Worm (Caenorhabditis elegans): ENCODE data around the gene R08C7.5.
A peak's percentile ranks its signal among the peaks of the same experiment; 100 is the strongest.

The R08C7.5 gene

DNA sequence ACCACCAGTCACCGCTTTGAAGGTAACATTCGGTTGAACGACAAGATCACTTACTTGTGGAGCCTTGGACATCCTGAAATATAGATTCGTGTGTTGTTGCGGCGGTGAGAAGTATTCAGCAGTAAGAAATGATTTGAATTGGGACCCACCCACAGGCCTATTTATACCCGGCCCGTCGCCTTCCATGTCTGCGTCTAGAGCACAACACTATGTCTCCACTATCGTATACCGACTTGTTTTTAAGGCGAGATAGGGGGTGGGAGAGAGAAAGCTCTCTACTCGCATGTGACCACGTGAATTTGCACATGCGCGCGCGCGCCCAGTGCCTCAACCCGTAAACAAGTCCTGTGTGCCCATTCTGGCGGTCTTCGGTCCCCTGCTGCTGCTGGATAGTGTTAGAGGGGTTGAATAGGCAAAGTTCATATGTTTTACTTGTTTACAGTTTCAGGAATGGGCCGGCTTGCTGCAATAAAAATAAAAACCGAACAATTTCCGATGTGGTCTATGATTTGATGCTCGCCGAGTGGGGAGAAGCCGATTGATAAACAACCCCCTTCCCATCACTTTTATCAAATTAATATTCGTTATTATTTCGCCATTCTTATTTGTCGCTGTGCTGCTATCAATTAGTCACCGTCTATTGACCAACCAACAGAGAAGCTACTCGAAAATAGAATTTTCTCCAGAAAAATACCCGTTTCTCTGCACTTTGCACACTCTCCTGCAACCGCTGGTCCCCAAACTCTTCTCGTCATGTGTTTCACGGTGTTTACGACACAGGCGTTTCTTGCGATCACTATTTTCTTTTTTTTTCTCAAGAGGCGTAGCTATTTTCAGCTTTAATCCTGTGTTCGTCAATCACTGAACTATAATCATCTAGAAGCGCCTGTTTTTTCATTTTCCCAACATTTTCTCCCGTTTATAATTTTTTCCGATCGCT, 40.0 kb downstream of the R08C7.5 start:
- TF ChIP-seq peb-1 (tag; optimal IDR thresholded peaks at IDR 0.05): no peak
- TF ChIP-seq nhr-12 (tag; optimal IDR thresholded peaks at IDR 0.05): no peak
- peak; percentile 88 for TF ChIP-seq lin-11 (tag; optimal IDR thresholded peaks at IDR 0.05)
- no peak for TF ChIP-seq unc-62 (GFP tag; optimal IDR thresholded peaks at IDR 0.05)
- TF ChIP-seq crh-2 (tag; optimal IDR thresholded peaks at IDR 0.05): peak; percentile 70
- TF ChIP-seq nhr-237 (tag; optimal IDR thresholded peaks at IDR 0.05): no peak
- peak; percentile 14 for TF ChIP-seq zag-1 (tag; optimal IDR thresholded peaks at IDR 0.05)
- TF ChIP-seq elt-3 (tag; optimal IDR thresholded peaks at IDR 0.05): no peak
- TF ChIP-seq nhr-10 (tag; optimal IDR thresholded peaks at IDR 0.05): no peak
- peak; percentile 71 for TF ChIP-seq sma-9 (GFP tag; optimal IDR thresholded peaks at IDR 0.05)
- no peak for TF ChIP-seq sma-9 (tag; optimal IDR thresholded peaks at IDR 0.05)
- TF ChIP-seq sem-4 (tag; optimal IDR thresholded peaks at IDR 0.05): peak; percentile 29
- peak; percentile 56 to 91 for TF ChIP-seq mdl-1 (tag; optimal IDR thresholded peaks at IDR 0.05)
- no peak for TF ChIP-seq mbf-1 (tag; optimal IDR thresholded peaks at IDR 0.05)
- no peak for TF ChIP-seq nhr-6 (tag; optimal IDR thresholded peaks at IDR 0.05)
- TF ChIP-seq blmp-1 (tag; optimal IDR thresholded peaks at IDR 0.05; ENCODE audit: insufficient read depth): no peak
- peak; percentile 52 for TF ChIP-seq ama-1 (optimal IDR thresholded peaks at IDR 0.05)
- TF ChIP-seq C34F6.9 (tag; optimal IDR thresholded peaks at IDR 0.05): peak; percentile 72
- no peak for TF ChIP-seq ztf-1 (GFP tag; conservative IDR thresholded peaks at IDR 0.05)
- no peak for TF ChIP-seq R02D3.7 (tag; optimal IDR thresholded peaks at IDR 0.05)
- TF ChIP-seq F13H6.1 (tag; optimal IDR thresholded peaks at IDR 0.05): peak; percentile 64
- TF ChIP-seq skn-1 (tag; optimal IDR thresholded peaks at IDR 0.05): peak; percentile 26
- TF ChIP-seq ceh-16 (tag; optimal IDR thresholded peaks at IDR 0.05): no peak
- no peak for TF ChIP-seq ceh-82 (tag; optimal IDR thresholded peaks at IDR 0.05)
- TF ChIP-seq sma-3 (GFP tag; optimal IDR thresholded peaks at IDR 0.05): peak; percentile 9
- peak; percentile 89 for TF ChIP-seq nhr-129 (tag; optimal IDR thresholded peaks at IDR 0.05)
- TF ChIP-seq unc-39 (tag; optimal IDR thresholded peaks at IDR 0.05): no peak
- no peak for TF ChIP-seq alr-1 (tag; optimal IDR thresholded peaks at IDR 0.05)
- peak; percentile 38 for TF ChIP-seq fos-1 (tag; optimal IDR thresholded peaks at IDR 0.05)
- TF ChIP-seq nhr-25 (tag; optimal IDR thresholded peaks at IDR 0.05): no peak
- no peak for TF ChIP-seq mab-5 (tag; optimal IDR thresholded peaks at IDR 0.05)
- peak; percentile 18 for TF ChIP-seq nhr-21 (tag; optimal IDR thresholded peaks at IDR 0.05)
- TF ChIP-seq aly-2 (tag; optimal IDR thresholded peaks at IDR 0.05): no peak
- TF ChIP-seq elt-1 (tag; optimal IDR thresholded peaks at IDR 0.05): no peak
- peak; percentile 44 for TF ChIP-seq unc-55 (GFP tag; optimal IDR thresholded peaks at IDR 0.05)
- TF ChIP-seq Y55F3AM.14 (GFP tag; optimal IDR thresholded peaks at IDR 0.05): peak; percentile 57
- no peak for TF ChIP-seq dmd-4 (tag; optimal IDR thresholded peaks at IDR 0.05)
- no peak for TF ChIP-seq ZK546.5 (tag; optimal IDR thresholded peaks at IDR 0.05)
- TF ChIP-seq lsy-2 (tag; optimal IDR thresholded peaks at IDR 0.05): peak; percentile 2 to 74
- TF ChIP-seq gmeb-1 (tag; optimal IDR thresholded peaks at IDR 0.05): peak; percentile 23
- TF ChIP-seq lin-39 (tag; optimal IDR thresholded peaks at IDR 0.05): no peak

DNA sequence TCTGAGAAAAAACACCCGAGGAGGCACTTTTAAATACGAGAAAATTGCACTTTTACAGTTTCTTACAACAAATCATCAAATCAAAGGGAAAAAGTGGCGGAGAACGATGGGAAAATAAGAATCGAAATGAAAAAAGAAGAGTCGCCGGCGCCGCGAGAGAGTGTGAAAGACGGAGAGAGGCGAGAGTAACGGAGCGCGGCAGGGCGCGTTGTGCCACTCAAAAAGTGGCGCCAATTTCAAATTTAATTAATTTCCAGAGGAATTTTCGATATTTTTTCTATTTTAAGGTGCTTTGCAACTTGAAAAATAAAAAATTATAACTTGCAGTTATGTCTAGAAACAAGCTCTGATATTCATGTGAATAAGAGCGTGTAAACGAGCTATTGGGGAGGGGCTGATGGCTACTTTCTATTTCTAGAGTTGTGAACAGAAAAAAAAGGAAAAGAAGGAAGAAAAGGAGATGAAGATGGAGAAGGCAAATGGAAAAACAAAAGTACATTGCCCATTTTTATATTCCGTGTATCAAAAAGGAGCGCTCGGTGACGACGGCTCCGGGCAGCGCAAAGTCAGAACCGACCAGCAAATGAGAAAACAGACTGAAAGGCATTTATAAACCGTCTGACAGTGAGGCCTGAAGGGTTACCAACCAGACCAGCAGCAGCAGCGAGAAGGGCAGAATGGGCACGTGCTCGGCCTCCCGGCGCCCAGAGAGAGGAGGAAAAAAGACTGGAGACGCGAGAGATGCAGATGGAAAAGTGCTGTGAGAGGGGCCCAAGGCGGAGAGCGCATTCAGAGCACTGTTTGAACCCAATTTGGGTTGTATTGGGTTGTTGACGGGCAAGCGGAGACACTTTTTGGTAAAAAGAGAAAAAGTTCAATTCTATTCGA, 41.1 kb downstream of the R08C7.5 start:
- TF ChIP-seq aly-2 (tag; optimal IDR thresholded peaks at IDR 0.05): no peak
- peak; percentile 41 for TF ChIP-seq gmeb-1 (tag; optimal IDR thresholded peaks at IDR 0.05)
- no peak for TF ChIP-seq lin-13 (GFP tag; optimal IDR thresholded peaks at IDR 0.05)
- TF ChIP-seq mdl-1 (tag; optimal IDR thresholded peaks at IDR 0.05): peak; percentile 71 to 85
- TF ChIP-seq alr-1 (tag; optimal IDR thresholded peaks at IDR 0.05): no peak
- no peak for TF ChIP-seq nhr-11 (tag; optimal IDR thresholded peaks at IDR 0.05)
- TF ChIP-seq ztf-4 (tag; optimal IDR thresholded peaks at IDR 0.05): no peak
- no peak for TF ChIP-seq dmd-4 (tag; optimal IDR thresholded peaks at IDR 0.05)
- TF ChIP-seq mab-5 (tag; optimal IDR thresholded peaks at IDR 0.05): no peak
- TF ChIP-seq ztf-1 (GFP tag; conservative IDR thresholded peaks at IDR 0.05): no peak
- TF ChIP-seq sem-4 (tag; optimal IDR thresholded peaks at IDR 0.05): no peak
- no peak for TF ChIP-seq nhr-12 (tag; optimal IDR thresholded peaks at IDR 0.05)
- no peak for TF ChIP-seq unc-62 (GFP tag; optimal IDR thresholded peaks at IDR 0.05)
- TF ChIP-seq nhr-23 (tag; optimal IDR thresholded peaks at IDR 0.05): no peak
- TF ChIP-seq nhr-129 (tag; optimal IDR thresholded peaks at IDR 0.05): peak; percentile 69
- TF ChIP-seq mbf-1 (tag; optimal IDR thresholded peaks at IDR 0.05): no peak
- TF ChIP-seq unc-55 (GFP tag; optimal IDR thresholded peaks at IDR 0.05): peak; percentile 31
- TF ChIP-seq crh-2 (tag; optimal IDR thresholded peaks at IDR 0.05): no peak
- TF ChIP-seq skn-1 (tag; optimal IDR thresholded peaks at IDR 0.05): no peak
- TF ChIP-seq snpc-4 (tag; optimal IDR thresholded peaks at IDR 0.05): no peak
- no peak for TF ChIP-seq egl-27 (tag; optimal IDR thresholded peaks at IDR 0.05)
- TF ChIP-seq lsy-2 (tag; optimal IDR thresholded peaks at IDR 0.05): peak in 1 of 2 experiments; percentile 28
- TF ChIP-seq fos-1 (tag; optimal IDR thresholded peaks at IDR 0.05): no peak
- no peak for TF ChIP-seq blmp-1 (tag; optimal IDR thresholded peaks at IDR 0.05; ENCODE audit: insufficient read depth)
- TF ChIP-seq nhr-21 (tag; optimal IDR thresholded peaks at IDR 0.05): no peak
- no peak for TF ChIP-seq ama-1 (optimal IDR thresholded peaks at IDR 0.05)
- no peak for TF ChIP-seq lin-39 (tag; optimal IDR thresholded peaks at IDR 0.05)
- TF ChIP-seq F13H6.1 (tag; optimal IDR thresholded peaks at IDR 0.05): peak; percentile 56
- no peak for TF ChIP-seq unc-39 (tag; optimal IDR thresholded peaks at IDR 0.05)
